Worm (Caenorhabditis elegans): ENCODE measurements around the gene srlf-14.

Gene srlf-14

ce11 chrIV:10876844-10877243 is 17.3 kb downstream of the srlf-14 start, which contains the start of gene fipr-14:
Gene fipr-14 (plus strand): TSS chrIV:10877144.
- no peak for TF ChIP-seq ama-1 (optimal IDR thresholded peaks at IDR 0.05)
- no peak for TF ChIP-seq F16B12.6 (tag; optimal IDR thresholded peaks at IDR 0.05)
- TF ChIP-seq unc-130 (tag; optimal IDR thresholded peaks at IDR 0.05) = no peak
- no peak for TF ChIP-seq zag-1 (tag; optimal IDR thresholded peaks at IDR 0.05)
- no peak for TF ChIP-seq nhr-71 (tag; optimal IDR thresholded peaks at IDR 0.05)
- TF ChIP-seq xbp-1 (tag; optimal IDR thresholded peaks at IDR 0.05) = no peak
- no peak for TF ChIP-seq ceh-8 (GFP tag; optimal IDR thresholded peaks at IDR 0.05)
- no peak for TF ChIP-seq nhr-90 (tag; optimal IDR thresholded peaks at IDR 0.05; ENCODE audit: poor library complexity)
- no peak for TF ChIP-seq ztf-4 (tag; optimal IDR thresholded peaks at IDR 0.05)
- TF ChIP-seq pax-3 (tag; optimal IDR thresholded peaks at IDR 0.05) = no peak
- TF ChIP-seq aly-2 (tag; optimal IDR thresholded peaks at IDR 0.05) = no peak
- no peak for TF ChIP-seq zip-4 (GFP tag; optimal IDR thresholded peaks at IDR 0.05)
- no peak for TF ChIP-seq aha-1 (tag; optimal IDR thresholded peaks at IDR 0.05)
- no peak for TF ChIP-seq C16A3.4 (tag; optimal IDR thresholded peaks at IDR 0.05)
- no peak for TF ChIP-seq hpl-2 (GFP tag; optimal IDR thresholded peaks at IDR 0.05)
- TF ChIP-seq dsc-1 (tag; optimal IDR thresholded peaks at IDR 0.05) = no peak
- TF ChIP-seq elt-2 (tag; optimal IDR thresholded peaks at IDR 0.05) = no peak
- no peak for TF ChIP-seq ceh-63 (GFP tag; optimal IDR thresholded peaks at IDR 0.05)

- TF ChIP-seq ces-1 (GFP tag; optimal IDR thresholded peaks at IDR 0.05) = no peak
- TF ChIP-seq nhr-11 (tag; optimal IDR thresholded peaks at IDR 0.05) = no peak
- no peak for TF ChIP-seq lin-13 (GFP tag; optimal IDR thresholded peaks at IDR 0.05)
- TF ChIP-seq nhr-77 (tag; optimal IDR thresholded peaks at IDR 0.05) = no peak
- no peak for TF ChIP-seq hlh-17 (GFP tag; optimal IDR thresholded peaks at IDR 0.05; ENCODE audit: borderline replicate concordance)
- no peak for TF ChIP-seq ceh-63 (GFP tag; optimal IDR thresholded peaks at IDR 0.05)
- no peak for TF ChIP-seq pax-3 (tag; optimal IDR thresholded peaks at IDR 0.05)
- no peak for TF ChIP-seq isw-1 (GFP tag; IDR thresholded peaks at IDR 0.05)
- no peak for TF ChIP-seq hpl-2 (GFP tag; optimal IDR thresholded peaks at IDR 0.05)
- no peak for TF ChIP-seq mef-2 (tag; optimal IDR thresholded peaks at IDR 0.05)
- no peak for TF ChIP-seq nhr-28 (tag; optimal IDR thresholded peaks at IDR 0.05)
- no peak for TF ChIP-seq aly-2 (tag; optimal IDR thresholded peaks at IDR 0.05)
- no peak for TF ChIP-seq mdl-1 (tag; optimal IDR thresholded peaks at IDR 0.05)
- no peak for TF ChIP-seq sox-4 (tag; optimal IDR thresholded peaks at IDR 0.05)
- TF ChIP-seq nhr-20 (tag; optimal IDR thresholded peaks at IDR 0.05) = no peak
- no peak for TF ChIP-seq unc-130 (tag; optimal IDR thresholded peaks at IDR 0.05)
- no peak for TF ChIP-seq tbx-2 (tag; optimal IDR thresholded peaks at IDR 0.05)
- no peak for TF ChIP-seq nhr-85 (tag)
- TF ChIP-seq nhr-76 (tag; optimal IDR thresholded peaks at IDR 0.05) = no peak
- TF ChIP-seq skn-1 (tag; optimal IDR thresholded peaks at IDR 0.05) = no peak
Measured at ce11 chrIV:10874527-10874926, 19.6 kb downstream of the srlf-14 start, which contains the start of gene F13E9.12. Gene F13E9.12 (minus strand): TSS chrIV:10874627.

ce11 chrIV:10870158-10870557 is 24.0 kb downstream of the srlf-14 start:
- TF ChIP-seq pax-3 (tag; optimal IDR thresholded peaks at IDR 0.05) (no peak), nhr-11 (tag; optimal IDR thresholded peaks at IDR 0.05) (no peak), tlp-1 (tag; optimal IDR thresholded peaks at IDR 0.05) (no peak), unc-130 (tag; optimal IDR thresholded peaks at IDR 0.05) (no peak), lsy-2 (tag; optimal IDR thresholded peaks at IDR 0.05) (no peak), rnt-1 (tag; optimal IDR thresholded peaks at IDR 0.05) (no peak), hlh-4 (tag; optimal IDR thresholded peaks at IDR 0.05) (no peak), nhr-85 (tag) (no peak), C16A3.4 (tag; optimal IDR thresholded peaks at IDR 0.05) (no peak), efl-1 (optimal IDR thresholded peaks at IDR 0.05) (no peak), efl-1 (GFP tag; optimal IDR thresholded peaks at IDR 0.05 in 1 of 2) (peak in 1 of 2 experiments; percentile 44), lin-14 (GFP tag; optimal IDR thresholded peaks at IDR 0.05) (peak; percentile 54), fkh-4 (tag; optimal IDR thresholded peaks at IDR 0.05; ENCODE audit: borderline replicate concordance) (no peak), nhr-71 (tag; optimal IDR thresholded peaks at IDR 0.05) (no peak)

Measured in whole organism, L1 larva.